Worm (Caenorhabditis elegans): ENCODE results near the gene Y67A10A.7.
"Not testable (repeated sequence)": the region's sequence is repeated elsewhere in the genome, so short reads cannot be mapped to it uniquely, and the experiment has no call there.

The Y67A10A.7 gene

ce11 chrIV:14427395-14427794 is 53.5 kb downstream of the Y67A10A.7 start, which contains the start of gene F55B11.5:
F55B11.5 (plus strand) TSS chrIV:14427695.
- TF ChIP-seq dpff-1 (tag; optimal IDR thresholded peaks at IDR 0.05); F57C9.4 (tag; optimal IDR thresholded peaks at IDR 0.05); F49E8.2 (tag; optimal IDR thresholded peaks at IDR 0.05; ENCODE audit: insufficient read depth): not testable (repeated sequence)
